Fruit fly (Drosophila melanogaster): ENCODE results near the gene Bruce.
"Not testable (repeated sequence)": the region's sequence is repeated elsewhere in the genome, so short reads cannot be mapped to it uniquely, and the experiment has no call there.

The Bruce gene

dm6 chr3R:10351960-10352458 lies 20.9 kb upstream of the Bruce start:
- no peak for TF ChIP-seq CTCF (optimal IDR thresholded peaks at IDR 0.05)
- no peak for TF ChIP-seq CG8478 (optimal IDR thresholded peaks at IDR 0.05)

- no peak for TF ChIP-seq CG8478 (optimal IDR thresholded peaks at IDR 0.05)
Observed at dm6 chr3R:10350741-10351629, 19.8 kb upstream of the Bruce start.

- TF ChIP-seq CG8478 (optimal IDR thresholded peaks at IDR 0.05) (no peak), CTCF (optimal IDR thresholded peaks at IDR 0.05) (peak; percentile 13 to 66)
Observed at dm6 chr3R:10349987-10350386, 18.8 kb upstream of the Bruce start, which contains the start of gene jumu. Gene jumu (plus strand): TSS chr3R:10350182.

- not testable (repeated sequence) for TF ChIP-seq CG8478, CTCF (optimal IDR thresholded peaks at IDR 0.05)
Observed at dm6 chr3R:10348461-10348860, 17.3 kb upstream of the Bruce start, which contains the start of gene CG31406. Gene CG31406 (plus strand): TSS chr3R:10348761.

dm6 chr3R:10340649-10341048 lies 9.5 kb upstream of the Bruce start, which contains the start of gene CG18545:
Gene CG18545 (plus strand): TSS chr3R:10340949.
- TF ChIP-seq CTCF, CG8478 (optimal IDR thresholded peaks at IDR 0.05): not testable (repeated sequence)

dm6 chr3R:10338042-10338441 lies 6.9 kb upstream of the Bruce start, which contains the start of gene CG12592:
Gene CG12592 (plus strand): TSS chr3R:10338342.
- not testable (repeated sequence) for TF ChIP-seq CG8478, CTCF (optimal IDR thresholded peaks at IDR 0.05)

dm6 chr3R:10332823-10333263 lies 1.7 kb upstream of the Bruce start, which contains the start of gene sle:
Gene sle (plus strand): TSS chr3R:10333115.
- no peak for TF ChIP-seq CG8478 (optimal IDR thresholded peaks at IDR 0.05)
- no peak for TF ChIP-seq CTCF (optimal IDR thresholded peaks at IDR 0.05)

dm6 chr3R:10311745-10312088 lies 19.4 kb downstream of the Bruce start:
- TF ChIP-seq CTCF (optimal IDR thresholded peaks at IDR 0.05) (no peak), CG8478 (optimal IDR thresholded peaks at IDR 0.05) (no peak)

dm6 chr3R:10311076-10311744 lies 19.9 kb downstream of the Bruce start, which contains the start of gene CG6293:
Gene CG6293 (minus strand): TSS chr3R:10311613.
- TF ChIP-seq CTCF (optimal IDR thresholded peaks at IDR 0.05) (no peak), CG8478 (optimal IDR thresholded peaks at IDR 0.05) (no peak)

- no peak for TF ChIP-seq CTCF (optimal IDR thresholded peaks at IDR 0.05)
Observed at dm6 chr3R:10284169-10284568, 47.0 kb downstream of the Bruce start.

- TF ChIP-seq CTCF (optimal IDR thresholded peaks at IDR 0.05) (no peak), CG8478 (optimal IDR thresholded peaks at IDR 0.05) (no peak)
Observed at dm6 chr3R:10283114-10283513, 48.0 kb downstream of the Bruce start.

dm6 chr3R:10282077-10282476 lies 49.1 kb downstream of the Bruce start:
- TF ChIP-seq CG8478 (optimal IDR thresholded peaks at IDR 0.05) = no peak

dm6 chr3R:10276002-10276401 lies 55.2 kb downstream of the Bruce start:
- no peak for TF ChIP-seq CTCF (optimal IDR thresholded peaks at IDR 0.05)
- no peak for TF ChIP-seq CG8478 (optimal IDR thresholded peaks at IDR 0.05)

- no peak for TF ChIP-seq CTCF (optimal IDR thresholded peaks at IDR 0.05)
- TF ChIP-seq CG8478 (optimal IDR thresholded peaks at IDR 0.05) = no peak
Observed at dm6 chr3R:10274829-10275228, 56.3 kb downstream of the Bruce start.

- TF ChIP-seq CTCF (optimal IDR thresholded peaks at IDR 0.05) (no peak), CG8478 (optimal IDR thresholded peaks at IDR 0.05) (no peak)
Observed at dm6 chr3R:10274306-10274705, 56.8 kb downstream of the Bruce start.
